Comparison of ENCODE assay signal across 2 fruit fly cellular contexts in the genomic region with DNA sequence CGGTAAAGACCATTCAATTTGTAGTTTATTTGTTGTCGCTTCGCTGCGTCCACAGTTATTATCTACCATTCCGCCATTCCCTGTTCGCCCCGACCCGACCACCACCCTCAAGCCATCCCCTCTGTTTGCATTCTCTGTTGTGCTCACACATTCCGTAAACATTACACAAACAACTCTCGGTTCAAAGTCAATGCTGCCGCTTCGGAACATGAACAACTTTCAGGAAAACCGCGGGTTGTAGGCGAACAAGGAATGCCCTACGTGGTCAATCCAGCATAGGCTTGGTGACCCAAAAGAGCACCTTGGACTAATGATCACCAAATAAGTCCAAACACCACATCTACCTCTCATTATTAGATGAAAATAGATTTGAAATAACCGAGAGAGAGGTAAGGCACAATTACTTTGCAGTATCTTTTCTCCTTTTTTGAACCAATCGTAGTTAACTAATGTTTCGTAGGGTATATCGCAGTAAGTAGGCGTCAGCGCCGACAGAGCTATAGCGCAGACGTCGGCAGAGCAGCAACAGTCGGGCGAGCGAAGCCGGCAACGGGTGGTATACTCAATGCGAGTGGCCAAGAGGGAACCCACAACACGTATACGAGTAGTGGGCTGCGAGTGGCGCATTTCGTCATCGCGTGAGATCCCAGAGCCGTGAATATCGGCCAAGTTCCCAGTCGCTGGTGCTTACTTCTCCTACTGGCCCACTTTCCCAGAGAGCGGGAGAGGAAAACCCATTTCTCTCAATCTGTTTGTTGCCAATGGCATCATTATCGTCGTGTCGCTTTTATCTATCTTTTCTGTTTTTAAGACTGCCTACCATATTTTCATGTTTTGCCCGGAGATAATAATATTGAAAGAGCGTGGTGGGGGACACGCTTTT.
A peak's percentile ranks its signal among the peaks of the same experiment; 100 is the strongest.
TF ChIP-seq lines count a peak whose summit lies in the region.

No protein-coding gene starts in this region.

TF ChIP-seq in whole organism, embryonic, 481 proteins besides CTCF, POLR2A, EP300 and RAD21 (continued from another document and continues in another):
- TF ChIP-seq B-H2 (GFP tag; optimal IDR thresholded peaks at IDR 0.05; lab: Kevin White, UChicago) (peak; percentile 64), Dref (GFP tag; IDR thresholded peaks at IDR 0.05; lab: Robert Waterston, UW) (no peak), bab2 (GFP tag; optimal IDR thresholded peaks at IDR 0.05; lab: Kevin White, UChicago) (peak; percentile 99), Max (GFP tag; optimal IDR thresholded peaks at IDR 0.05; lab: Kevin White, UChicago) (peak; percentile 97), CG17612 (GFP tag; IDR thresholded peaks at IDR 0.05; lab: Robert Waterston, UW) (peak; percentile 83), CG30403 (GFP tag; optimal IDR thresholded peaks at IDR 0.05; lab: Kevin White, UChicago) (peak; percentile 97), NC2β (GFP tag; optimal IDR thresholded peaks at IDR 0.05; lab: Kevin White, UChicago) (peak; percentile 84), CG2889 (GFP tag; IDR thresholded peaks at IDR 0.05; lab: Robert Waterston, UW) (peak; percentile 73; the same call in 1 of the 3 replicates), sima (GFP tag; optimal IDR thresholded peaks at IDR 0.05; lab: Kevin White, UChicago) (peak; percentile 93), zfh1 (GFP tag; IDR thresholded peaks at IDR 0.05; lab: Robert Waterston, UW) (peak; percentile 88), CG1832 (GFP tag; optimal IDR thresholded peaks at IDR 0.05; lab: Kevin White, UChicago) (no peak), bowl (GFP tag; IDR thresholded peaks at IDR 0.05; lab: Robert Waterston, UW) (peak; percentile 94), Opbp (GFP tag; IDR thresholded peaks at IDR 0.05; lab: Robert Waterston, UW; ENCODE audit: partially characterized antibody) (no peak), Tbp (GFP tag; optimal IDR thresholded peaks at IDR 0.05; lab: Kevin White, UChicago) (no peak), peb (GFP tag; IDR thresholded peaks at IDR 0.05; lab: Robert Waterston, UW) (peak; percentile 83; the same call in 1 of the 2 replicates), Eip74EF (GFP tag; optimal IDR thresholded peaks at IDR 0.05; lab: Kevin White, UChicago) (peak in 1 of 2 experiments; percentile 97), CG6689 (GFP tag; IDR thresholded peaks at IDR 0.05; lab: Robert Waterston, UW) (peak; percentile 95), vnd (GFP tag; IDR thresholded peaks at IDR 0.05; lab: Robert Waterston, UW; ENCODE audit: partially characterized antibody) (no peak), CG16779 (GFP tag; IDR thresholded peaks at IDR 0.05; lab: Robert Waterston, UW) (peak; percentile 90), Pdp1 (GFP tag; optimal IDR thresholded peaks at IDR 0.05; lab: Kevin White, UChicago) (peak; percentile 97 to 98), Kr (GFP tag; optimal IDR thresholded peaks at IDR 0.05; lab: Kevin White, UChicago) (peak; percentile 62), ac (GFP tag; optimal IDR thresholded peaks at IDR 0.05; lab: Kevin White, UChicago) (no peak), CG10543 (GFP tag; optimal IDR thresholded peaks at IDR 0.05; lab: Kevin White, UChicago) (peak; percentile 92), dimm (GFP tag; IDR thresholded peaks at IDR 0.05; lab: Robert Waterston, UW) (peak; percentile 94), unpg (GFP tag; optimal IDR thresholded peaks at IDR 0.05; lab: Kevin White, UChicago) (peak; percentile 93), CG14860 (GFP tag; IDR thresholded peaks at IDR 0.05; lab: Robert Waterston, UW; ENCODE audit: partially characterized antibody) (no peak), vfl (GFP tag; optimal IDR thresholded peaks at IDR 0.05; lab: Kevin White, UChicago) (peak; percentile 92), CrebB (tag; optimal IDR thresholded peaks at IDR 0.05; lab: Kevin White, UChicago) (peak; percentile 78), br (optimal IDR thresholded peaks at IDR 0.05; lab: Kevin White, UChicago) (no peak), CG3065 (GFP tag; optimal IDR thresholded peaks at IDR 0.05; lab: Kevin White, UChicago) (peak; percentile 87), CG15601 (tag; optimal IDR thresholded peaks at IDR 0.05; lab: Kevin White, UChicago) (peak; percentile 87), gem (tag; optimal IDR thresholded peaks at IDR 0.05; lab: Kevin White, UChicago) (peak; percentile 96), nmo (GFP tag; optimal IDR thresholded peaks at IDR 0.05; lab: Kevin White, UChicago) (peak; percentile 98), z (GFP tag; IDR thresholded peaks at IDR 0.05; lab: Robert Waterston, UW) (peak; percentile 66; the same call in 1 of the 3 replicates), kni (GFP tag; optimal IDR thresholded peaks at IDR 0.05; lab: Kevin White, UChicago) (peak; percentile 90), pnt (GFP tag; optimal IDR thresholded peaks at IDR 0.05; lab: Kevin White, UChicago) (peak; percentile 97), twi (tag; optimal IDR thresholded peaks at IDR 0.05; lab: Kevin White, UChicago) (peak; percentile 68), CG10654 (GFP tag; optimal IDR thresholded peaks at IDR 0.05; lab: Kevin White, UChicago) (peak; percentile 98), wor (GFP tag; IDR thresholded peaks at IDR 0.05; lab: Robert Waterston, UW) (peak; percentile 92), bsh (GFP tag; optimal IDR thresholded peaks at IDR 0.05; lab: Kevin White, UChicago) (peak; percentile 22 to 89), CG1529 (GFP tag; optimal IDR thresholded peaks at IDR 0.05; lab: Kevin White, UChicago) (peak; percentile 74), CG34376 (GFP tag; optimal IDR thresholded peaks at IDR 0.05; lab: Kevin White, UChicago) (peak; percentile 87), run (tag; optimal IDR thresholded peaks at IDR 0.05; lab: Kevin White, UChicago) (peak; percentile 94), repo (GFP tag; optimal IDR thresholded peaks at IDR 0.05; lab: Kevin White, UChicago) (peak; percentile 98), CG31365 (tag; optimal IDR thresholded peaks at IDR 0.05; lab: Kevin White, UChicago) (peak; percentile 89), CG32772 (GFP tag; IDR thresholded peaks at IDR 0.05; lab: Robert Waterston, UW) (peak; percentile 94), Ssrp (tag; optimal IDR thresholded peaks at IDR 0.05; lab: Kevin White, UChicago) (peak; percentile 90), pita (GFP tag; optimal IDR thresholded peaks at IDR 0.05; lab: Kevin White, UChicago) (no peak), E2f1 (GFP tag; IDR thresholded peaks at IDR 0.05; lab: Robert Waterston, UW) (peak; percentile 93), pb (GFP tag; optimal IDR thresholded peaks at IDR 0.05; lab: Kevin White, UChicago) (peak; percentile 99), HLH4C (GFP tag; IDR thresholded peaks at IDR 0.05; lab: Robert Waterston, UW; ENCODE audit: partially characterized antibody) (0 out of 3 replicates have a peak, but pooled peaks have one; percentile 29), CG6854 (GFP tag; optimal IDR thresholded peaks at IDR 0.05; lab: Kevin White, UChicago) (peak; percentile 93), fd64A (GFP tag; optimal IDR thresholded peaks at IDR 0.05; lab: Kevin White, UChicago) (peak; percentile 91), ap (GFP tag; IDR thresholded peaks at IDR 0.05; lab: Robert Waterston, UW) (peak; percentile 96), CG12155 (GFP tag; optimal IDR thresholded peaks at IDR 0.05; lab: Kevin White, UChicago) (peak; percentile 89), Lhr (GFP tag; optimal IDR thresholded peaks at IDR 0.05; lab: Kevin White, UChicago) (peak; percentile 67), CG17568 (GFP tag; optimal IDR thresholded peaks at IDR 0.05; lab: Kevin White, UChicago) (peak; percentile 74), ara (GFP tag; IDR thresholded peaks at IDR 0.05; lab: Robert Waterston, UW) (peak; percentile 89), Hr78 (GFP tag; optimal IDR thresholded peaks at IDR 0.05; lab: Kevin White, UChicago) (peak in 1 of 2 experiments; percentile 96)

TF ChIP-seq in whole organism, prepupa, 60 proteins besides CTCF, POLR2A, EP300 and RAD21 (continued from another document):
- peak; percentile 42 for TF ChIP-seq fd59A (GFP tag; optimal IDR thresholded peaks at IDR 0.05; lab: Kevin White, UChicago)
- peak; percentile 74 for TF ChIP-seq CG3919 (GFP tag; optimal IDR thresholded peaks at IDR 0.05; lab: Kevin White, UChicago)
- no peak for TF ChIP-seq Blimp-1 (GFP tag; optimal IDR thresholded peaks at IDR 0.05; lab: Kevin White, UChicago)
- peak; percentile 58 for TF ChIP-seq CG34406 (GFP tag; optimal IDR thresholded peaks at IDR 0.05; lab: Kevin White, UChicago)
- peak; percentile 69 for TF ChIP-seq CG11902 (GFP tag; optimal IDR thresholded peaks at IDR 0.05; lab: Kevin White, UChicago)
- peak; percentile 60 for TF ChIP-seq dsx (GFP tag; optimal IDR thresholded peaks at IDR 0.05; lab: Kevin White, UChicago; ENCODE audit: poor library complexity, severe bottlenecking)
- peak; percentile 65 for TF ChIP-seq Sox15 (GFP tag; optimal IDR thresholded peaks at IDR 0.05; lab: Kevin White, UChicago)
- peak; percentile 14 for TF ChIP-seq CG8632 (GFP tag; optimal IDR thresholded peaks at IDR 0.05; lab: Kevin White, UChicago)
- TF ChIP-seq Eip78C (GFP tag; lab: Kevin White, UChicago): peak; percentile 94
- peak; percentile 69 for TF ChIP-seq pdm3 (GFP tag; optimal IDR thresholded peaks at IDR 0.05; lab: Kevin White, UChicago)
- TF ChIP-seq acj6 (GFP tag; optimal IDR thresholded peaks at IDR 0.05; lab: Kevin White, UChicago): peak; percentile 60
- peak; percentile 72 for TF ChIP-seq CG10669 (GFP tag; optimal IDR thresholded peaks at IDR 0.05; lab: Kevin White, UChicago)
- 0 out of 2 replicates have a peak, but pooled peaks have one; percentile 32 for TF ChIP-seq Gug (GFP tag; IDR thresholded peaks at IDR 0.05; lab: Robert Waterston, UW)
- peak; percentile 61 for TF ChIP-seq esn (GFP tag; optimal IDR thresholded peaks at IDR 0.05; lab: Kevin White, UChicago)
